Worm (Caenorhabditis elegans) whole organism, young adult: ENCODE results near the gene oac-1.

ENCODE experiments used
- T26A5.8 ChIP-seq: sonication (generic microtip); optimal IDR thresholded peaks from 2 replicates; lab custom pipeline; 2016; ENCODE audit warnings: missing genetic modification characterization, missing compliant biosample characterization
- ama-1 ChIP-seq, 3 experiments: fragments of 150-350 bp in 1 of 3; sonication (generic microtip) in 2 of 3; optimal IDR thresholded peaks; 2 replicates each; lab custom pipeline; 2014 to 2018; ENCODE audit warnings: missing biosample characterization in 2 of 3, missing genetic modification characterization in 2 of 3, missing genetic modification reagents in 2 of 3
- lin-35 ChIP-seq, 3 experiments: fragments of 150-350 bp in 2 of 3; sonication (generic microtip) in 1 of 3; optimal IDR thresholded peaks; 2 replicates each; lab custom pipeline; 2014 to 2018; ENCODE audit warnings: missing biosample characterization in 3 of 3, missing genetic modification characterization in 3 of 3, missing genetic modification reagents in 3 of 3
- madf-8 ChIP-seq: fragments of 200-800 bp; sonication (Bioruptor generic); conservative IDR thresholded peaks from 2 replicates; pipeline ENCODE4 v1.3.6; 2022; ENCODE audit warnings: missing genetic modification reagents, missing genetic modification characterization, missing compliant biosample characterization
- mxl-1 ChIP-seq: sonication (generic microtip); optimal IDR thresholded peaks from 2 replicates; lab custom pipeline; 2016; ENCODE audit warnings: missing genetic modification characterization, missing compliant biosample characterization
- nhr-90 ChIP-seq: sonication (generic microtip); optimal IDR thresholded peaks from 2 replicates; lab custom pipeline; 2016; ENCODE audit warnings: missing genotype, mild to moderate bottlenecking, missing genetic modification characterization, missing compliant biosample characterization
- sdz-38 ChIP-seq: sonication (generic microtip); optimal IDR thresholded peaks from 2 replicates; lab custom pipeline; 2016; ENCODE audit warnings: missing genotype, missing genetic modification characterization, missing compliant biosample characterization
- snpc-4 ChIP-seq, 5 experiments: fragments of 150-350 bp in 1 of 5; sonication (generic microtip) in 4 of 5; optimal IDR thresholded peaks; 2 replicates each; lab custom pipeline; 2014 to 2018; ENCODE audit warnings: missing genetic modification characterization in 5 of 5, missing biosample characterization in 3 of 5, antibody characterized with exemption in 2 of 5, mild to moderate bottlenecking in 2 of 5, missing compliant biosample characterization in 2 of 5, missing genotype in 2 of 5, moderate library complexity in 2 of 5, missing genetic modification reagents in 1 of 5
- unc-62 ChIP-seq: fragments of 150-350 bp; optimal IDR thresholded peaks from 2 replicates; lab custom pipeline; 2014; ENCODE audit warnings: missing biosample characterization, missing genetic modification reagents, missing genetic modification characterization
- ztf-3 ChIP-seq: fragments of 200-800 bp; sonication (Bioruptor generic); optimal IDR thresholded peaks from 2 replicates; lab custom pipeline; 2018; ENCODE audit warnings: mild to moderate bottlenecking, missing genetic modification characterization, missing compliant biosample characterization

- TF ChIP-seq T26A5.8 = no peak
- no peak for TF ChIP-seq ama-1 (optimal IDR thresholded peaks at IDR 0.05; lab: Kevin White, UChicago)
- no peak for TF ChIP-seq ama-1 (GFP tag; optimal IDR thresholded peaks at IDR 0.05; lab: Kevin White, UChicago)
- TF ChIP-seq snpc-4 (GFP tag; optimal IDR thresholded peaks at IDR 0.05; lab: Kevin White, UChicago) = no peak
- TF ChIP-seq snpc-4 (tag; optimal IDR thresholded peaks at IDR 0.05; lab: Kevin White, UChicago) = peak in 2 of 4 experiments; percentile 65 to 73
- no peak for TF ChIP-seq mxl-1
- peak; percentile 57 for TF ChIP-seq ztf-3 (GFP tag; lab: Kevin White, UChicago)
- peak; percentile 47 for TF ChIP-seq nhr-90
- TF ChIP-seq madf-8 (GFP tag; lab: Robert Waterston, UW) = no peak
- TF ChIP-seq lin-35 (GFP tag; optimal IDR thresholded peaks at IDR 0.05; lab: Kevin White, UChicago) = peak in 1 of 3 experiments; percentile 48
- TF ChIP-seq sdz-38 = no peak
- TF ChIP-seq unc-62 (GFP tag; lab: Kevin White, UChicago) = peak; percentile 95
Observed at ce11 chrV:19529168-19529567, 26.6 kb downstream of the oac-1 start.
